Worm (Caenorhabditis elegans): Measurements from ENCODE around the gene nhr-52.

- TF ChIP-seq nhr-6 (tag; optimal IDR thresholded peaks at IDR 0.05) (no peak), snpc-4 (tag; optimal IDR thresholded peaks at IDR 0.05) (no peak), sma-3 (GFP tag; optimal IDR thresholded peaks at IDR 0.05) (no peak), elt-3 (tag; optimal IDR thresholded peaks at IDR 0.05) (no peak), ztf-11 (tag; optimal IDR thresholded peaks at IDR 0.05) (no peak), sma-9 (GFP tag; optimal IDR thresholded peaks at IDR 0.05) (no peak), sma-9 (tag; optimal IDR thresholded peaks at IDR 0.05) (no peak), F13H6.1 (tag; optimal IDR thresholded peaks at IDR 0.05) (no peak), unc-62 (GFP tag; optimal IDR thresholded peaks at IDR 0.05) (no peak), peb-1 (tag; optimal IDR thresholded peaks at IDR 0.05) (no peak), aly-2 (tag; optimal IDR thresholded peaks at IDR 0.05) (no peak), nhr-237 (tag; optimal IDR thresholded peaks at IDR 0.05) (no peak)
Observed at ce11 chrV:15638853-15639252, 38.5 kb upstream of the nhr-52 start, which contains the start of gene srz-44.

Measured in whole organism, L2 larva.